Fruit fly (Drosophila melanogaster) whole organism: ENCODE data around the gene Pcd.

Source experiments
- Dll ChIP-seq: fragments of >200 bp; optimal IDR thresholded peaks from 2 replicates; lab custom pipeline; 2017
- EcR ChIP-seq, 2 experiments: fragments of >200 bp; optimal IDR thresholded peaks; 2 replicates each; lab custom pipeline; 2017; ENCODE audit warnings: missing biosample characterization in 2 of 2, missing genetic modification characterization in 2 of 2, missing genetic modification reagents in 2 of 2
- pan ChIP-seq: fragments of >200 bp; optimal IDR thresholded peaks from 2 replicates; lab custom pipeline; 2017
- psq ChIP-seq: fragments of >200 bp; optimal IDR thresholded peaks from 2 replicates; lab custom pipeline; 2017
- usp ChIP-seq: fragments of >200 bp; optimal IDR thresholded peaks from 2 replicates; lab custom pipeline; 2017; ENCODE audit warnings: missing biosample characterization, missing genetic modification characterization, mixed read lengths

DNA sequence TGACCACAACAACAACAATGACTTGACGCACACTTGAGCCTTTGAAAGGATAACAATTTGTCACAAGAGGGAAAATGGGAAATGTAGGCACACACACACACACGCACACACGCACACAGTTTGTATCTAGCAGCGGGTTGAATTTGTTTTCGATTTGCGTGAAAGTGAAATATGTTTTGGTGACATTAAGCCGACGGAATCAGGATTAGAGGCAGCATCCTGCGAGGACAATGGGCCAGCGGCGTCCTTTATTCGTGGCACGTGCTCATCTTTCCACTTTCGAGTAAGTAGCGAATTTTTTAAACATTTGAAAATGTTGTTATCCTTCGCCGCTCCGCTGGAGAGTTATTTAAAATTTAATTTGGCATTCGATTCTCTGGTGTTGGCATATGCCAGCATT lies 15.7 kb upstream of the Pcd start:
- TF ChIP-seq psq, result no peak
- TF ChIP-seq pan (lab: Kevin White, UChicago), result no peak
- no peak for TF ChIP-seq Dll (lab: Kevin White, UChicago)
- no peak for TF ChIP-seq EcR (GFP tag; optimal IDR thresholded peaks at IDR 0.05; lab: Kevin White, UChicago)
- TF ChIP-seq usp, result no peak
